Worm (Caenorhabditis elegans): ENCODE data around the gene T13C5.10.
A peak's percentile ranks its signal among the peaks of the same experiment; 100 is the strongest.

DNA sequence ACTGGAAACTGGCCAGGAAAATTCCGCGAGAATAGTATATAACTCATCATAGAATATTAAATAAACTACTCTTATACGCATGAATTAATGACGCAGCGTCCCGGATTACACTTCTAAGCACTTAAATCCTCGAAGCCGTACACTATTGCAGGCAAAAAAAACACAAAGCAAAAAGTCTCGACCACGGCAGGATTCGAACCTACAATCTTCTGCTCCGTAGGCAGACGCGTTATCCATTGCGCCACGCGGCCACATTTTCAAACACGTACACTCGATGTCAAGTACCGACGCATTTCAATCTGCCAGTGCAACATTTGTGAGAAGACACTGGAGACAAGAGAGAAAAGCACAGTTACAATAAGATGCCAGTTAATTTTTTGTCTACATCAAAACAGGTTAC is 31.9 kb downstream of the T13C5.10 start:
- no peak for TF ChIP-seq ceh-82 (tag; optimal IDR thresholded peaks at IDR 0.05)
- TF ChIP-seq gei-8 (GFP tag; optimal IDR thresholded peaks at IDR 0.05), result peak; percentile 43
